Fruit fly (Drosophila melanogaster) Kc167 (cell line): ENCODE data around the gene CG8838.
"Not testable (repeated sequence)": the region's sequence is repeated elsewhere in the genome, so short reads cannot be mapped to it uniquely, and the experiment has no call there.

Source experiments
- Myc ChIP-seq: fragments of >200 bp; optimal IDR thresholded peaks from 2 replicates; lab custom pipeline; 2017; ENCODE audit warnings: missing external identifiers
- Sin3A ChIP-seq: fragments of >200 bp; optimal IDR thresholded peaks from 2 replicates; lab custom pipeline; 2018; ENCODE audit warnings: missing external identifiers
- h ChIP-seq: fragments of >200 bp; optimal IDR thresholded peaks from 3 replicates; lab custom pipeline; 2018; ENCODE audit warnings: missing external identifiers
- insv ChIP-seq: fragments of >200 bp; optimal IDR thresholded peaks from 3 replicates; lab custom pipeline; 2018; ENCODE audit warnings: missing external identifiers
- psq ChIP-seq: fragments of >200 bp; optimal IDR thresholded peaks from 2 replicates; lab custom pipeline; 2017; ENCODE audit warnings: missing external identifiers
- ttk ChIP-seq: sonication (Bioruptor generic); optimal IDR thresholded peaks from 2 replicates; lab custom pipeline; 2017; ENCODE audit warnings: missing external identifiers

The CG8838 gene

DNA sequence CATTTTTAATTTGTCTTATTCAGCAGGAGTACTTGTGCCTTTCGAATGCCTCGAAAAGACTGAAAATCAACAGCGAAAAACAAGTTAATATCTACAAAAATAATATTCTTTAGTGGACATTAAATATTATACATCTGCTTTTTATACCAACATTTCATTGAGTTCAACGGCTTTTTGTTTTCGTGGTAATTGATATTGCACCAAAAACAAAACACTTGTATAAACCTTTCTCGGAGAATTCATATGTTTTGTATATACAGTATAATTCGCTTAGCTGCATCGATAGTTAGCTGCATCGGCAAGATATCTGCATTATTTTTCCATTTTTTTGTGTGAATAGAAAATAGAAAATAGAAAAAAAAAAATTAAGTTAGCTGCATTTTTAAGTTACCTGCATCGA is 30.9 kb downstream of the CG8838 start, which contains the start of gene CG42460:
CG42460 (minus strand) TSS at position 101 of the 400 bp plus-strand sequence.
- not testable (repeated sequence) for TF ChIP-seq insv (lab: Kevin White, UChicago); ttk; Sin3A

DNA sequence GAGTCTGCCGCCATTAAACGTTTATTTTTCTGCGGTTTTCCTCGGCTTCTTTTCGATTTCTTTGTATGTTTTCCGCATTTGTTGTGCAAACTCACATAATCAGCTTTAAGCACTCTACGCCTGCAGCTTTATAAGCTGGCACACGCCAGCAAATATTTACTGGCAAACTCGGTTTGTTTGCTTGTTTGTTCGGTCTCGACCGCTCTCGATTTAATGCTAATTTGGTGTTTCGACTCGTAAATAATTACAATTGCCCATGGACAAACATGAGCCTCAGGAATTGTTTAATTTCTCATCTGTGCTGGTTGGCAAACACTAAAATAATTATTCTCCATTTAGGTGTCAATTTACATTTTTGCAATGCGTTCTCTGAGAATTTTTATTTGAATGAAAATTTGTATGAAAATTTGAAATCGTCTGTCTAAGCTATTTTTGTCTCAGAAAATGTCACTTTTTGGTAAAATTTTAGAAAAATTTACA is 40.2 kb downstream of the CG8838 start, which contains the start of gene CG34175:
CG34175 (plus strand) TSS at position 430 of the 480 bp plus-strand sequence.
- no peak for TF ChIP-seq ttk
- TF ChIP-seq Sin3A: no peak
- TF ChIP-seq h: no peak
- no peak for TF ChIP-seq psq (lab: Kevin White, UChicago)
- no peak for TF ChIP-seq Myc (lab: Kevin White, UChicago)
- no peak for TF ChIP-seq insv (lab: Kevin White, UChicago)

DNA sequence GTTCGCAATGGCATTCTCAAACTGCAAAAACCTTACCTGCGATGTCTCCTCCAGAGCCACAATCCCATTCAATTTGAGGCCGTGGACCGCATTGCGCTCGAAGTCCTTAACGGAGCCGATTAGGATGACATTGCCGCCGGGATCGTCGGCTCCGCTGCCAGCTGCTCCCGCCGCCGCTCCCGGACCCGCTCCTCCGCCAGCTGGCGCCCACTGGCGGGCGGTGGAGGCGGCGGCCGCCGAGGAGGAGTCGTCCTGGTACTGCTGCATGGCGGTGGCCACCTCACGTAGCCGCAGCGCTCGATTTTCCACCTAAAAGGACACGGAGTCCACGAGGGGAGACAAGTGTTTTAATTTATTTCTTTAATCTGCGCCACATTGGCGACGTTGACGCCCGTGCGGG is 50.3 kb downstream of the CG8838 start:
- TF ChIP-seq h (no peak), Myc (lab: Kevin White, UChicago) (no peak), ttk (no peak), psq (lab: Kevin White, UChicago) (no peak), insv (lab: Kevin White, UChicago) (no peak), Sin3A (no peak)
